Fruit fly (Drosophila melanogaster): ENCODE measurements around the gene CG4456.

Gene CG4456

dm6 chr3L:9340232-9340631, 32.3 kb upstream of the CG4456 start:
- TF ChIP-seq CG12768 (GFP tag; optimal IDR thresholded peaks at IDR 0.05) = peak; percentile 40
- no peak for TF ChIP-seq Clk (GFP tag; optimal IDR thresholded peaks at IDR 0.05)
- TF ChIP-seq cic (GFP tag; optimal IDR thresholded peaks at IDR 0.05) = no peak
- TF ChIP-seq Mnt (GFP tag; optimal IDR thresholded peaks at IDR 0.05) = peak; percentile 30
- TF ChIP-seq CG7101 (tag; optimal IDR thresholded peaks at IDR 0.05) = no peak
- peak; percentile 1 for TF ChIP-seq Hr96 (GFP tag; optimal IDR thresholded peaks at IDR 0.05)

- TF ChIP-seq CG12768 (GFP tag; optimal IDR thresholded peaks at IDR 0.05) = peak; percentile 2
- TF ChIP-seq cic (GFP tag; optimal IDR thresholded peaks at IDR 0.05) = peak; percentile 21
- TF ChIP-seq cnc (optimal IDR thresholded peaks at IDR 0.05) = no peak
Observed at dm6 chr3L:9340839-9341238, 31.7 kb upstream of the CG4456 start.

- TF ChIP-seq tj (GFP tag; optimal IDR thresholded peaks at IDR 0.05) (no peak), CG12768 (GFP tag; optimal IDR thresholded peaks at IDR 0.05) (peak; percentile 42)
Observed at dm6 chr3L:9343963-9344362, 28.6 kb upstream of the CG4456 start.

dm6 chr3L:9345157-9345556, 27.4 kb upstream of the CG4456 start:
- TF ChIP-seq tj (GFP tag; optimal IDR thresholded peaks at IDR 0.05) (no peak), CG14711 (tag; optimal IDR thresholded peaks at IDR 0.05) (no peak), CG11617 (GFP tag; optimal IDR thresholded peaks at IDR 0.05) (no peak), pad (GFP tag; optimal IDR thresholded peaks at IDR 0.05) (no peak), Crg-1 (GFP tag; optimal IDR thresholded peaks at IDR 0.05) (no peak), bab1 (GFP tag; optimal IDR thresholded peaks at IDR 0.05) (no peak), CG12768 (GFP tag; optimal IDR thresholded peaks at IDR 0.05) (no peak), CG5204 (GFP tag; optimal IDR thresholded peaks at IDR 0.05) (no peak), CG1620 (GFP tag; optimal IDR thresholded peaks at IDR 0.05) (no peak), Mnt (GFP tag; optimal IDR thresholded peaks at IDR 0.05) (no peak), CG7101 (tag; optimal IDR thresholded peaks at IDR 0.05) (no peak), toe (GFP tag; optimal IDR thresholded peaks at IDR 0.05) (no peak), kay (GFP tag; ENCODE audit: borderline replicate concordance) (no peak), Clk (GFP tag; optimal IDR thresholded peaks at IDR 0.05) (no peak), ovo (GFP tag; optimal IDR thresholded peaks at IDR 0.05) (no peak), CG33017 (tag; optimal IDR thresholded peaks at IDR 0.05) (no peak), cic (GFP tag; optimal IDR thresholded peaks at IDR 0.05) (no peak), cnc (optimal IDR thresholded peaks at IDR 0.05) (no peak)

dm6 chr3L:9349314-9349733, 23.2 kb upstream of the CG4456 start, which contains the start of gene PGRP-LF:
Gene PGRP-LF, plus strand, starts transcription at chr3L:9349609.
- TF ChIP-seq CG7101 (tag; optimal IDR thresholded peaks at IDR 0.05) (peak; percentile 54), Hr96 (GFP tag; optimal IDR thresholded peaks at IDR 0.05) (peak; percentile 36), tj (GFP tag; optimal IDR thresholded peaks at IDR 0.05) (no peak), Crg-1 (GFP tag; optimal IDR thresholded peaks at IDR 0.05) (no peak), ovo (GFP tag; optimal IDR thresholded peaks at IDR 0.05) (no peak), CG11617 (GFP tag; optimal IDR thresholded peaks at IDR 0.05) (peak; percentile 7), cnc (optimal IDR thresholded peaks at IDR 0.05) (no peak), pad (GFP tag; optimal IDR thresholded peaks at IDR 0.05) (no peak), cic (GFP tag; optimal IDR thresholded peaks at IDR 0.05) (peak; percentile 92), CG1620 (GFP tag; optimal IDR thresholded peaks at IDR 0.05) (no peak), CG12768 (GFP tag; optimal IDR thresholded peaks at IDR 0.05) (peak; percentile 85), Mnt (GFP tag; optimal IDR thresholded peaks at IDR 0.05) (peak; percentile 60), kay (GFP tag; ENCODE audit: borderline replicate concordance) (peak; percentile 99), CG14711 (tag; optimal IDR thresholded peaks at IDR 0.05) (no peak), toe (GFP tag; optimal IDR thresholded peaks at IDR 0.05) (peak; percentile 50), CG5204 (GFP tag; optimal IDR thresholded peaks at IDR 0.05) (peak; percentile 38), bab1 (GFP tag; optimal IDR thresholded peaks at IDR 0.05) (peak; percentile 24), Clk (GFP tag; optimal IDR thresholded peaks at IDR 0.05) (peak; percentile 5), CG7045 (GFP tag; optimal IDR thresholded peaks at IDR 0.05) (no peak), CG33017 (tag; optimal IDR thresholded peaks at IDR 0.05) (peak; percentile 74)

- TF ChIP-seq bab1 (GFP tag; optimal IDR thresholded peaks at IDR 0.05) = no peak
- no peak for TF ChIP-seq CG14711 (tag; optimal IDR thresholded peaks at IDR 0.05)
- no peak for TF ChIP-seq ovo (GFP tag; optimal IDR thresholded peaks at IDR 0.05)
- TF ChIP-seq tj (GFP tag; optimal IDR thresholded peaks at IDR 0.05) = no peak
- no peak for TF ChIP-seq Clk (GFP tag; optimal IDR thresholded peaks at IDR 0.05)
- TF ChIP-seq CG7045 (GFP tag; optimal IDR thresholded peaks at IDR 0.05) = no peak
- no peak for TF ChIP-seq CG12768 (GFP tag; optimal IDR thresholded peaks at IDR 0.05)
- TF ChIP-seq Hr96 (GFP tag; optimal IDR thresholded peaks at IDR 0.05) = no peak
- TF ChIP-seq Crg-1 (GFP tag; optimal IDR thresholded peaks at IDR 0.05) = no peak
- TF ChIP-seq Mnt (GFP tag; optimal IDR thresholded peaks at IDR 0.05) = no peak
- TF ChIP-seq CG33017 (tag; optimal IDR thresholded peaks at IDR 0.05) = no peak
- TF ChIP-seq CG11617 (GFP tag; optimal IDR thresholded peaks at IDR 0.05) = no peak
- TF ChIP-seq CG5204 (GFP tag; optimal IDR thresholded peaks at IDR 0.05) = no peak
- no peak for TF ChIP-seq CG7101 (tag; optimal IDR thresholded peaks at IDR 0.05)
- TF ChIP-seq cnc (optimal IDR thresholded peaks at IDR 0.05) = no peak
- TF ChIP-seq pad (GFP tag; optimal IDR thresholded peaks at IDR 0.05) = no peak
Observed at dm6 chr3L:9353733-9354132, 18.8 kb upstream of the CG4456 start, which contains the start of gene CG32040. Gene CG32040, plus strand, starts transcription at chr3L:9354033.

- no peak for TF ChIP-seq CG1620 (GFP tag; optimal IDR thresholded peaks at IDR 0.05)
- no peak for TF ChIP-seq cnc (optimal IDR thresholded peaks at IDR 0.05)
- TF ChIP-seq CG33017 (tag; optimal IDR thresholded peaks at IDR 0.05) = no peak
- TF ChIP-seq Clk (GFP tag; optimal IDR thresholded peaks at IDR 0.05) = no peak
- peak; percentile 83 for TF ChIP-seq kay (GFP tag; ENCODE audit: borderline replicate concordance)
- no peak for TF ChIP-seq CG11617 (GFP tag; optimal IDR thresholded peaks at IDR 0.05)
- no peak for TF ChIP-seq tj (GFP tag; optimal IDR thresholded peaks at IDR 0.05)
- TF ChIP-seq toe (GFP tag; optimal IDR thresholded peaks at IDR 0.05) = no peak
- TF ChIP-seq Crg-1 (GFP tag; optimal IDR thresholded peaks at IDR 0.05) = no peak
- no peak for TF ChIP-seq pad (GFP tag; optimal IDR thresholded peaks at IDR 0.05)
- peak; percentile 57 for TF ChIP-seq cic (GFP tag; optimal IDR thresholded peaks at IDR 0.05)
- no peak for TF ChIP-seq CG14711 (tag; optimal IDR thresholded peaks at IDR 0.05)
- no peak for TF ChIP-seq bab1 (GFP tag; optimal IDR thresholded peaks at IDR 0.05)
- no peak for TF ChIP-seq CG12768 (GFP tag; optimal IDR thresholded peaks at IDR 0.05)
- TF ChIP-seq CG5204 (GFP tag; optimal IDR thresholded peaks at IDR 0.05) = no peak
- no peak for TF ChIP-seq ovo (GFP tag; optimal IDR thresholded peaks at IDR 0.05)
- TF ChIP-seq Hr96 (GFP tag; optimal IDR thresholded peaks at IDR 0.05) = no peak
- TF ChIP-seq Mnt (GFP tag; optimal IDR thresholded peaks at IDR 0.05) = peak; percentile 3
Observed at dm6 chr3L:9355555-9355954, 17.0 kb upstream of the CG4456 start.

Measured in whole organism, adult.